Worm (Caenorhabditis elegans) whole organism, L1 larva: ENCODE measurements around the gene R07G3.7.

Experiments
- C16A3.4 ChIP-seq: fragments of 150-350 bp; optimal IDR thresholded peaks from 2 replicates; lab custom pipeline; 2014; ENCODE audit warnings: missing biosample characterization, missing genetic modification characterization
- F16B12.6 ChIP-seq: fragments of 150-350 bp; optimal IDR thresholded peaks from 2 replicates; lab custom pipeline; 2014; ENCODE audit warnings: missing biosample characterization, missing genetic modification characterization
- alr-1 ChIP-seq: fragments of 200-800 bp; sonication (Bioruptor generic); optimal IDR thresholded peaks from 2 replicates; lab custom pipeline; 2018; ENCODE audit warnings: borderline replicate concordance, mild to moderate bottlenecking, missing genetic modification characterization, missing compliant biosample characterization
- aly-2 ChIP-seq: fragments of 150-350 bp; optimal IDR thresholded peaks from 2 replicates; lab custom pipeline; 2014; ENCODE audit warnings: missing biosample characterization, missing genetic modification characterization
- blmp-1 ChIP-seq: fragments of 150-350 bp; optimal IDR thresholded peaks from 2 replicates; lab custom pipeline; 2014; ENCODE audit warnings: missing biosample characterization, missing genetic modification characterization
- ceh-8 ChIP-seq: fragments of 200-800 bp; sonication (Bioruptor generic); optimal IDR thresholded peaks from 2 replicates; lab custom pipeline; 2018; ENCODE audit warnings: mild to moderate bottlenecking, missing genetic modification characterization, moderate library complexity, missing compliant biosample characterization
- ceh-82 ChIP-seq, 3 experiments: fragments of 150-350 bp in 1 of 3; sonication (generic microtip) in 2 of 3; optimal IDR thresholded peaks; 2 replicates each; lab custom pipeline; 2014 to 2017; ENCODE audit warnings: missing biosample characterization in 3 of 3, missing genetic modification characterization in 3 of 3
- ces-1 ChIP-seq: fragments of 150-350 bp; optimal IDR thresholded peaks from 2 replicates; lab custom pipeline; 2014; ENCODE audit warnings: missing biosample characterization, missing genetic modification reagents, missing genetic modification characterization
- dpl-1 ChIP-seq, 3 experiments: fragments of 150-350 bp in 2 of 3; sonication (generic microtip) in 1 of 3; optimal IDR thresholded peaks; 2 replicates each; lab custom pipeline; 2014 to 2017; ENCODE audit warnings: missing biosample characterization in 3 of 3, missing genetic modification characterization in 3 of 3, missing genetic modification reagents in 3 of 3
- dsc-1 ChIP-seq: sonication (generic microtip); optimal IDR thresholded peaks from 2 replicates; lab custom pipeline; 2016; ENCODE audit warnings: mild to moderate bottlenecking, missing genetic modification characterization, missing compliant biosample characterization
- efl-3 ChIP-seq: fragments of 200-800 bp; sonication (Bioruptor generic); optimal IDR thresholded peaks from 2 replicates; lab custom pipeline; 2018; ENCODE audit warnings: mild to moderate bottlenecking, missing genetic modification characterization, missing compliant biosample characterization
- egl-13 ChIP-seq: sonication (generic microtip); optimal IDR thresholded peaks from 2 replicates; lab custom pipeline; 2016; ENCODE audit warnings: missing genotype, missing genetic modification reagents, missing genetic modification characterization, missing compliant biosample characterization
- elt-3 ChIP-seq, 6 experiments: fragments of 150-350 bp in 1 of 6; sonication (generic microtip); optimal IDR thresholded peaks; 2 replicates each; lab custom pipeline; 2017 to 2018; ENCODE audit warnings: missing biosample characterization in 6 of 6, missing genetic modification characterization in 6 of 6, inconsistent platforms in 1 of 6
- ets-5 ChIP-seq: fragments of 200-800 bp; sonication (Bioruptor generic); IDR thresholded peaks from 2 replicates; pipeline ENCODE4 v1.3.6; 2022; ENCODE audit warnings: missing genetic modification characterization, missing compliant biosample characterization
- fkh-10 ChIP-seq: sonication (generic microtip); optimal IDR thresholded peaks from 2 replicates; lab custom pipeline; 2017; ENCODE audit warnings: missing biosample characterization, missing genetic modification reagents, missing genetic modification characterization
- fkh-4 ChIP-seq: sonication (generic microtip); optimal IDR thresholded peaks from 2 replicates; lab custom pipeline; 2016; ENCODE audit warnings: missing compliant biosample characterization, missing genetic modification characterization, borderline replicate concordance
- fkh-8 ChIP-seq: sonication (generic microtip); optimal IDR thresholded peaks from 2 replicates; lab custom pipeline; 2016; ENCODE audit warnings: mild to moderate bottlenecking, missing genetic modification characterization, missing compliant biosample characterization
- fos-1 ChIP-seq: fragments of 150-350 bp; optimal IDR thresholded peaks from 2 replicates; lab custom pipeline; 2014; ENCODE audit warnings: missing biosample characterization, missing genetic modification characterization
- grh-1 ChIP-seq: fragments of 200-800 bp; sonication (Bioruptor generic); IDR thresholded peaks from 2 replicates; pipeline ENCODE4 v1.3.6; 2022; ENCODE audit warnings: missing genetic modification reagents, missing genetic modification characterization, missing compliant biosample characterization
- isw-1 ChIP-seq: fragments of 200-800 bp; sonication (Bioruptor generic); IDR thresholded peaks from 2 replicates; pipeline ENCODE4 v1.3.6; 2022; ENCODE audit warnings: missing genetic modification characterization, missing compliant biosample characterization
- jun-1 ChIP-seq: fragments of 150-350 bp; optimal IDR thresholded peaks from 2 replicates; lab custom pipeline; 2014; ENCODE audit warnings: missing biosample characterization, missing genetic modification reagents, missing genetic modification characterization
- lin-14 ChIP-seq: fragments of 200-800 bp; sonication (Bioruptor generic); optimal IDR thresholded peaks from 2 replicates; lab custom pipeline; 2018; ENCODE audit warnings: mild to moderate bottlenecking, missing genetic modification characterization, moderate library complexity, missing compliant biosample characterization
- lin-35 ChIP-seq, 2 experiments: fragments of 150-350 bp; optimal IDR thresholded peaks; 2 replicates each; lab custom pipeline; 2014; ENCODE audit warnings: missing biosample characterization in 2 of 2, missing genetic modification characterization in 2 of 2, missing genetic modification reagents in 2 of 2
- lin-39 ChIP-seq: fragments of 150-350 bp; optimal IDR thresholded peaks from 2 replicates; lab custom pipeline; 2014; ENCODE audit warnings: missing biosample characterization, missing genetic modification reagents, missing genetic modification characterization
- lsy-2 ChIP-seq, 2 experiments: fragments of 150-350 bp; optimal IDR thresholded peaks; 2 replicates each; lab custom pipeline; 2014; ENCODE audit warnings: missing biosample characterization in 2 of 2, missing genetic modification characterization in 2 of 2
- nhr-12 ChIP-seq: sonication (generic microtip); optimal IDR thresholded peaks from 2 replicates; lab custom pipeline; 2017; ENCODE audit warnings: missing biosample characterization, missing genetic modification characterization
- nhr-28 ChIP-seq: fragments of 150-350 bp; optimal IDR thresholded peaks from 2 replicates; lab custom pipeline; 2014; ENCODE audit warnings: missing biosample characterization, missing genetic modification characterization
- nhr-47 ChIP-seq: sonication (generic microtip); optimal IDR thresholded peaks from 2 replicates; lab custom pipeline; 2016; ENCODE audit warnings: mild to moderate bottlenecking, missing genetic modification characterization, moderate library complexity, missing compliant biosample characterization
- nhr-71 ChIP-seq: sonication (generic microtip); optimal IDR thresholded peaks from 2 replicates; lab custom pipeline; 2016; ENCODE audit warnings: mild to moderate bottlenecking, missing genetic modification characterization, moderate library complexity, missing compliant biosample characterization
- pag-3 ChIP-seq: sonication (generic microtip); optimal IDR thresholded peaks from 2 replicates; lab custom pipeline; 2017; ENCODE audit warnings: missing genetic modification characterization, mild to moderate bottlenecking, missing compliant biosample characterization, antibody characterized with exemption, borderline replicate concordance; ENCODE audit not compliant: insufficient read depth
- pax-3 ChIP-seq: fragments of 200-800 bp; sonication (Bioruptor generic); optimal IDR thresholded peaks from 2 replicates; lab custom pipeline; 2018; ENCODE audit warnings: mild to moderate bottlenecking, missing genetic modification characterization, moderate library complexity, missing compliant biosample characterization
- pqm-1 ChIP-seq: sonication (generic microtip); optimal IDR thresholded peaks from 3 replicates; lab custom pipeline; 2017; ENCODE audit warnings: missing biosample characterization, missing genetic modification characterization
- rnt-1 ChIP-seq: sonication (generic microtip); optimal IDR thresholded peaks from 2 replicates; lab custom pipeline; 2016; ENCODE audit warnings: mild to moderate bottlenecking, missing genetic modification characterization, moderate library complexity, missing compliant biosample characterization
- snpc-4 ChIP-seq: fragments of 150-350 bp; optimal IDR thresholded peaks from 2 replicates; lab custom pipeline; 2014; ENCODE audit warnings: missing biosample characterization, missing genetic modification characterization
- snu-23 ChIP-seq: sonication (generic microtip); optimal IDR thresholded peaks from 2 replicates; lab custom pipeline; 2016; ENCODE audit warnings: missing genetic modification characterization, missing compliant biosample characterization
- sptf-1 ChIP-seq: fragments of 150-350 bp; optimal IDR thresholded peaks from 2 replicates; lab custom pipeline; 2014; ENCODE audit warnings: missing biosample characterization, missing genetic modification characterization
- sup-37 ChIP-seq: fragments of 200-800 bp; sonication (Bioruptor generic); optimal IDR thresholded peaks from 2 replicates; lab custom pipeline; 2018; ENCODE audit warnings: mild to moderate bottlenecking, missing genetic modification characterization, missing compliant biosample characterization
- swsn-7 ChIP-seq: sonication (generic microtip); optimal IDR thresholded peaks from 2 replicates; lab custom pipeline; 2016; ENCODE audit warnings: missing genetic modification characterization, missing compliant biosample characterization
- tbx-2 ChIP-seq: sonication (generic microtip); optimal IDR thresholded peaks from 2 replicates; lab custom pipeline; 2016; ENCODE audit warnings: missing genetic modification characterization, missing compliant biosample characterization
- tlp-1 ChIP-seq: fragments of 150-350 bp; optimal IDR thresholded peaks from 2 replicates; lab custom pipeline; 2014; ENCODE audit warnings: missing biosample characterization, missing genetic modification characterization
- unc-62 ChIP-seq: fragments of 150-350 bp; optimal IDR thresholded peaks from 2 replicates; lab custom pipeline; 2014; ENCODE audit warnings: missing biosample characterization, missing genetic modification reagents, missing genetic modification characterization
- unc-86 ChIP-seq: sonication (generic microtip); optimal IDR thresholded peaks from 2 replicates; lab custom pipeline; 2016; ENCODE audit warnings: missing genetic modification characterization, missing compliant biosample characterization
- unc-98 ChIP-seq: fragments of 200-800 bp; sonication (Bioruptor generic); IDR thresholded peaks from 2 replicates; pipeline ENCODE4 v1.3.6; 2022; ENCODE audit warnings: missing genetic modification characterization, missing compliant biosample characterization
- xbp-1 ChIP-seq: sonication (generic microtip); optimal IDR thresholded peaks from 2 replicates; lab custom pipeline; 2016; ENCODE audit warnings: missing genetic modification characterization, missing compliant biosample characterization
- zip-4 ChIP-seq: fragments of 200-800 bp; sonication (Bioruptor generic); optimal IDR thresholded peaks from 2 replicates; lab custom pipeline; 2018; ENCODE audit warnings: mild to moderate bottlenecking, missing genetic modification characterization, moderate library complexity, missing compliant biosample characterization
- ztf-4 ChIP-seq: fragments of 150-350 bp; optimal IDR thresholded peaks from 2 replicates; lab custom pipeline; 2014; ENCODE audit warnings: missing biosample characterization, missing genetic modification characterization

The R07G3.7 gene

DNA sequence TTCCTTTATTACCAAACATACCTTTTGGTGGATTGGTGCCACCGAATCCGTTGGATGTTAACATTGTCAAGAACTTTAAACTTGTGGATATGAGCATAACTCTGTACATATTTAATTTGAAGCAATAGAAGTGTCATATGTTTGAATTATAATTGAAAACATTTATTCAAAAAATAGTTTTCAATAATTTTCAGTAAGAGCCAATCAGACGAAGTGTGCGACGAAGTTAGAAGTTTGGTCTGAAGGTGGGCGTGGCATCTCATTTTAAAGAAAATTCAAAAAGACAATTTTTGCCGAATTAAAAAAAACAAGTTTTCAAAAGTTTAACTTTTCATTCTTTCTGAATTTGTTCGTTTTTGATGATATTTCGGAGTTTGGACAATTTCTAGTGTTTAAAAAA, 18.7 kb downstream of the R07G3.7 start, which contains the start of gene syd-1:
syd-1 (minus strand) TSS at position 101 of the 400 bp plus-strand sequence.
- TF ChIP-seq zip-4 (no peak), F16B12.6 (no peak), sup-37 (no peak), C16A3.4 (no peak), unc-98 (no peak), ces-1 (GFP tag; lab: Kevin White, UChicago) (no peak), ztf-4 (no peak)
- TF ChIP-seq, all 84 proteins: peak for 0

DNA sequence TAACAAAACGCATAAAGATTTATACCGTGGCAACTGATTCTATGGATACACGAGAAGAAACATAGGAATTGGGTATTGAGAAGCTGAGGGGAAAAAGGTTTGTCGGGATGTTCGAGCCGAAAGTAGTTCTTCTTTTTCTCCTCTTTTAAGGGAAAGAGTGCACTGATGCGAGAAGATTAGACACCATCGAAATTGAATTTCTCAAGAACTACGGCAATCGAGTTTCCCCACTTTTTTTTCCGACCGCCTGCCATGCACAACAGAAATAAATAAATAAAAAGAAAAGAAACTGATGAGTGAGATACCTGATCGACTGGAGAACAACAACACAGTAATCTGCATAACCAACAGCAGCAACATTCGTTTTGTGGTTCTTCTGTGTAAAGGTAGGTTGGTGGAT, 19.3 kb downstream of the R07G3.7 start:
- TF ChIP-seq lin-14 (GFP tag; lab: Kevin White, UChicago), result peak; percentile 65
- peak; percentile 94 for TF ChIP-seq fkh-10 (GFP tag; lab: Kevin White, UChicago)
- peak; percentile 35 for TF ChIP-seq ces-1 (GFP tag; lab: Kevin White, UChicago)
- TF ChIP-seq zip-4, result no peak
- TF ChIP-seq lin-39 (tag; lab: Kevin White, UChicago), result no peak
- TF ChIP-seq, all 84 proteins: peak for 3

DNA sequence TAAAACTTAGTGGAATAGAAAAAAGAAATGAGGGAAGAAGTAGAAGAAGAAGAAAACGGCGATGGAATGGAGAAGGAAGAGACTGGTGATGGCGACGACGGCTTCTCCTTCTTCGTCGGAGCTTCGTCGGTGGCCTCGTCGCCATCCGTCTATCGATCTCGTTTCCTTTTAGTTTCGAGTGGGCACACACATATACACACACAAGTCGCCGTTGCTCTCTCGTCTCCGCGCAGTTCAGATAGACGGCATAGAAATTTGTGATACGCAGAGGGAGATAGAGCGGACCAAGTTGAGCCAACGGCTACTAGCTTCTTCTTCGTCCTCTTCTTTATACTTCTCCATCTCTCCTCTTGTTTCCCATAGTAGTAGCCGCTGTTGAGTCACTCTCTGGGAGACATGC, 20.3 kb downstream of the R07G3.7 start:
- TF ChIP-seq unc-86 (tag; lab: Kevin White, UChicago) (peak; percentile 60), tbx-2 (tag; lab: Kevin White, UChicago) (peak; percentile 49), grh-1 (GFP tag; lab: Robert Waterston, UW) (no peak), egl-13 (tag; lab: Kevin White, UChicago) (peak; percentile 51), lin-35 (GFP tag; optimal IDR thresholded peaks at IDR 0.05; lab: Kevin White, UChicago) (peak in 1 of 2 experiments; percentile 46), swsn-7 (tag; lab: Kevin White, UChicago) (peak; percentile 52), fkh-8 (tag; lab: Kevin White, UChicago) (peak; percentile 84), lsy-2 (tag; optimal IDR thresholded peaks at IDR 0.05; lab: Kevin White, UChicago) (peak; percentile 3 to 23), nhr-12 (tag; lab: Kevin White, UChicago) (no peak), pax-3 (tag; lab: Kevin White, UChicago) (peak; percentile 13), ceh-82 (tag; optimal IDR thresholded peaks at IDR 0.05; lab: Kevin White, UChicago) (peak in 2 of 3 experiments; percentile 40 to 46), nhr-28 (tag; lab: Kevin White, UChicago) (no peak), isw-1 (peak; percentile 37), lin-14 (GFP tag; lab: Kevin White, UChicago) (peak; percentile 93), efl-3 (no peak), nhr-47 (tag; lab: Kevin White, UChicago) (peak; percentile 67), xbp-1 (peak; percentile 22), blmp-1 (tag; lab: Kevin White, UChicago) (no peak), dpl-1 (GFP tag; optimal IDR thresholded peaks at IDR 0.05; lab: Kevin White, UChicago) (no peak), snu-23 (peak; percentile 32), nhr-71 (tag; lab: Kevin White, UChicago) (peak; percentile 63), fkh-10 (GFP tag; lab: Kevin White, UChicago) (peak; percentile 76)

DNA sequence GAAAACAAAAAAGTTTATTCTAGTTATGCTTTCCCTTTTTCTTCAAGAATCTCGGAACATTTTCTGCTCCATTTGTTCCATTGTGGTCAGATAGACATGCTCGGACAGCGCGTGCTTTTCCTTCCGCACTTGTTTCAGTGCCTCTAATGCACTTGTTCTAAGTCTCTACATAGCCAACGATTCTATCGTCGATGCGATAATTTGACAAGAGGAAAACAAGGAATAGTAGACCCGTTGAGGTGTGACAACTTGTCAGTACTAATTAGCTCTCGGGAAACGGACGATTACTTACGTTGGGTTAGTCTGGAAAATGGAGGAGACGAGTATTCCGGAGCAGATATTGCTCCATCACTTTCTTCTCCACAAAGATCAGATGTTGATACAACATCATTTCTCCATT, 25.2 kb downstream of the R07G3.7 start:
- TF ChIP-seq ets-5 (GFP tag; lab: Robert Waterston, UW) (no peak), aly-2 (tag; lab: Kevin White, UChicago) (no peak), tbx-2 (tag; lab: Kevin White, UChicago) (peak; percentile 3), pag-3 (tag; lab: Kevin White, UChicago) (no peak), lin-14 (GFP tag; lab: Kevin White, UChicago) (peak; percentile 71), pqm-1 (tag; lab: Kevin White, UChicago) (no peak), fkh-4 (tag; lab: Kevin White, UChicago) (no peak), jun-1 (no peak), efl-3 (no peak), ztf-4 (no peak), ceh-8 (GFP tag; lab: Kevin White, UChicago) (peak; percentile 73), egl-13 (tag; lab: Kevin White, UChicago) (peak; percentile 21), rnt-1 (tag; lab: Kevin White, UChicago) (no peak), snpc-4 (tag; lab: Kevin White, UChicago) (no peak), pax-3 (tag; lab: Kevin White, UChicago) (no peak), lin-35 (GFP tag; optimal IDR thresholded peaks at IDR 0.05; lab: Kevin White, UChicago) (no peak), fos-1 (tag; lab: Kevin White, UChicago) (no peak), sptf-1 (no peak), alr-1 (tag; lab: Kevin White, UChicago) (no peak), unc-86 (tag; lab: Kevin White, UChicago) (peak; percentile 28), nhr-28 (tag; lab: Kevin White, UChicago) (no peak), elt-3 (tag; optimal IDR thresholded peaks at IDR 0.05; lab: Kevin White, UChicago) (no peak), dsc-1 (tag; lab: Kevin White, UChicago) (no peak), tlp-1 (tag; lab: Kevin White, UChicago) (no peak), unc-62 (GFP tag; lab: Kevin White, UChicago) (no peak)
